Fruit fly (Drosophila melanogaster) whole organism, embryonic: ENCODE results near the gene CG18281.

Experiments used
- ATbp ChIP-seq: fragments of 200-800 bp; sonication (Bioruptor generic); optimal IDR thresholded peaks from 2 replicates; lab custom pipeline; 2017; ENCODE audit warnings: missing biosample characterization, mild to moderate bottlenecking, missing genetic modification characterization, missing genetic modification reagents
- Atf6 ChIP-seq: fragments of 200-800 bp; sonication (Bioruptor generic); IDR thresholded peaks from 2 replicates; pipeline ENCODE4 v1.3.6; 2022; ENCODE audit warnings: missing biosample characterization, missing genetic modification characterization
- Bgb ChIP-seq: fragments of 200-800 bp; sonication (Bioruptor generic); IDR thresholded peaks from 2 replicates; pipeline ENCODE4 v1.3.6; 2022; ENCODE audit warnings: missing biosample characterization, missing genetic modification characterization; ENCODE audit not compliant: partially characterized antibody
- CG10565 ChIP-seq: fragments of 200-800 bp; sonication (Bioruptor generic); optimal IDR thresholded peaks from 3 replicates; lab custom pipeline; 2016; ENCODE audit warnings: missing biosample characterization, mild to moderate bottlenecking, missing genetic modification characterization
- CG10979 ChIP-seq: fragments of 200-800 bp; sonication (Bioruptor generic); optimal IDR thresholded peaks from 2 replicates; lab custom pipeline; 2018; ENCODE audit warnings: missing biosample characterization, mild to moderate bottlenecking, missing genetic modification characterization, moderate library complexity
- CG14965 ChIP-seq: fragments of 200-800 bp; sonication (Bioruptor generic); optimal IDR thresholded peaks from 2 replicates; lab custom pipeline; 2016; ENCODE audit warnings: missing biosample characterization, missing genetic modification characterization, borderline replicate concordance
- CG15073 ChIP-seq: fragments of 200-800 bp; sonication (Bioruptor generic); optimal IDR thresholded peaks from 2 replicates; lab custom pipeline; 2016; ENCODE audit warnings: missing biosample characterization, missing genetic modification characterization
- CG18764 ChIP-seq: fragments of 200-800 bp; sonication (Bioruptor generic); optimal IDR thresholded peaks from 3 replicates; lab custom pipeline; 2016; ENCODE audit warnings: missing biosample characterization, missing genetic modification characterization
- CG2875 ChIP-seq: fragments of 200-800 bp; sonication (Bioruptor generic); optimal IDR thresholded peaks from 2 replicates; lab custom pipeline; 2017; ENCODE audit warnings: missing biosample characterization, mild to moderate bottlenecking, missing genetic modification characterization, missing genetic modification reagents
- CG30020 ChIP-seq: fragments of 200-800 bp; optimal IDR thresholded peaks from 2 replicates; lab custom pipeline; 2019; ENCODE audit warnings: missing biosample characterization, mild to moderate bottlenecking, missing genetic modification characterization, moderate library complexity
- CG3065 ChIP-seq: fragments of 200-800 bp; sonication (Bioruptor generic); optimal IDR thresholded peaks from 2 replicates; lab custom pipeline; 2016; ENCODE audit warnings: missing biosample characterization, missing genetic modification characterization
- CG4404 ChIP-seq: fragments of 200-800 bp; sonication (Bioruptor generic); IDR thresholded peaks from 2 replicates; pipeline ENCODE4 v1.3.6; 2022; ENCODE audit warnings: missing biosample characterization, missing genetic modification characterization
- CG5245 ChIP-seq: fragments of 200-800 bp; sonication (Bioruptor generic); optimal IDR thresholded peaks from 3 replicates; lab custom pipeline; 2016; ENCODE audit warnings: missing biosample characterization, missing genetic modification characterization
- CG5953 ChIP-seq: fragments of 200-800 bp; sonication (Bioruptor generic); IDR thresholded peaks from 2 replicates; pipeline ENCODE4 v1.3.6; 2022; ENCODE audit warnings: missing biosample characterization, missing genetic modification characterization
- CG6254 ChIP-seq: fragments of 200-800 bp; sonication (Bioruptor generic); optimal IDR thresholded peaks from 3 replicates; lab custom pipeline; 2017; ENCODE audit warnings: mild to moderate bottlenecking, missing biosample characterization, missing genetic modification reagents, missing genetic modification characterization
- CG6654 ChIP-seq: fragments of 200-800 bp; sonication (Bioruptor generic); optimal IDR thresholded peaks from 2 replicates; lab custom pipeline; 2017; ENCODE audit warnings: missing biosample characterization, mild to moderate bottlenecking, missing genetic modification characterization
- CG7786 ChIP-seq: fragments of 200-800 bp; sonication (Bioruptor generic); optimal IDR thresholded peaks from 2 replicates; lab custom pipeline; 2016; ENCODE audit warnings: missing biosample characterization, missing genetic modification characterization
- CG9797 ChIP-seq: fragments of 200-800 bp; sonication (Bioruptor generic); optimal IDR thresholded peaks from 3 replicates; lab custom pipeline; 2018; ENCODE audit warnings: missing biosample characterization, mild to moderate bottlenecking, missing genetic modification characterization
- CkIIα-i1 ChIP-seq: fragments of 200-800 bp; sonication (Bioruptor generic); IDR thresholded peaks from 2 replicates; pipeline ENCODE4 v1.3.6; 2022; ENCODE audit warnings: missing biosample characterization, missing genetic modification characterization
- Dbx ChIP-seq: fragments of 200-800 bp; sonication (Bioruptor generic); IDR thresholded peaks from 3 replicates; pipeline ENCODE4 v1.3.6; 2022; ENCODE audit warnings: missing biosample characterization, missing genetic modification characterization
- E2f1 ChIP-seq: fragments of 200-800 bp; sonication (Bioruptor generic); IDR thresholded peaks from 2 replicates; pipeline ENCODE4 v1.3.6; 2022; ENCODE audit warnings: missing biosample characterization, missing genetic modification characterization
- HmgZ ChIP-seq: fragments of 200-800 bp; sonication (Bioruptor generic); optimal IDR thresholded peaks from 2 replicates; lab custom pipeline; 2018; ENCODE audit warnings: missing biosample characterization, mild to moderate bottlenecking, missing genetic modification characterization
- Hr3 ChIP-seq: fragments of 200-800 bp; sonication (Bioruptor generic); optimal IDR thresholded peaks from 3 replicates; lab custom pipeline; 2016; ENCODE audit warnings: missing biosample characterization, missing genetic modification characterization
- Hr51 ChIP-seq, 2 experiments: fragments of 200-800 bp; sonication (Bioruptor generic); optimal IDR thresholded peaks; 2 replicates in 1 of 2; 3 replicates in 1 of 2; lab custom pipeline; 2016 to 2018; ENCODE audit warnings: missing biosample characterization in 2 of 2, missing genetic modification characterization in 2 of 2, mild to moderate bottlenecking in 1 of 2, moderate library complexity in 1 of 2
- Six4 ChIP-seq: fragments of 200-800 bp; sonication (Bioruptor generic); optimal IDR thresholded peaks from 2 replicates; lab custom pipeline; 2016; ENCODE audit warnings: missing biosample characterization, missing genetic modification characterization
- ac ChIP-seq: fragments of 200-800 bp; sonication (Bioruptor generic); optimal IDR thresholded peaks from 3 replicates; lab custom pipeline; 2017; ENCODE audit warnings: missing biosample characterization, mild to moderate bottlenecking, missing genetic modification characterization
- ash1 ChIP-seq: fragments of 200-800 bp; sonication (Bioruptor generic); optimal IDR thresholded peaks from 2 replicates; lab custom pipeline; 2018; ENCODE audit warnings: missing biosample characterization, mild to moderate bottlenecking, missing genetic modification characterization
- bigmax ChIP-seq: fragments of 200-800 bp; sonication (Bioruptor generic); optimal IDR thresholded peaks from 2 replicates; lab custom pipeline; 2018; ENCODE audit warnings: missing biosample characterization, mild to moderate bottlenecking, missing genetic modification characterization
- cas ChIP-seq: fragments of 200-800 bp; sonication (Bioruptor generic); IDR thresholded peaks from 2 replicates; pipeline ENCODE4 v1.3.6; 2022; ENCODE audit warnings: missing biosample characterization, missing genetic modification characterization
- cato ChIP-seq: fragments of 200-800 bp; sonication (Bioruptor generic); optimal IDR thresholded peaks from 2 replicates; lab custom pipeline; 2016; ENCODE audit warnings: missing biosample characterization, missing genetic modification characterization, borderline replicate concordance
- chinmo ChIP-seq: fragments of 200-800 bp; sonication (Bioruptor generic); IDR thresholded peaks from 4 replicates; pipeline ENCODE4 v1.3.6; 2022; ENCODE audit warnings: missing biosample characterization, missing genetic modification characterization; ENCODE audit not compliant: partially characterized antibody
- dimm ChIP-seq: fragments of 200-800 bp; sonication (Bioruptor generic); IDR thresholded peaks from 2 replicates; pipeline ENCODE4 v1.3.6; 2022; ENCODE audit warnings: missing biosample characterization, missing genetic modification characterization
- dpn ChIP-seq, 2 experiments: fragments of 200-800 bp; sonication (Bioruptor generic); optimal IDR thresholded peaks; 3 replicates each; lab custom pipeline; 2016; ENCODE audit warnings: missing biosample characterization in 2 of 2, missing genetic modification characterization in 2 of 2
- en ChIP-seq: fragments of 200-800 bp; sonication (Bioruptor generic); optimal IDR thresholded peaks from 2 replicates; lab custom pipeline; 2016; ENCODE audit warnings: missing biosample characterization, missing genetic modification characterization
- esg ChIP-seq: fragments of 200-800 bp; sonication (Bioruptor generic); conservative IDR thresholded peaks from 2 replicates; pipeline ENCODE4 v1.3.6; 2022; ENCODE audit warnings: missing biosample characterization, missing genetic modification characterization
- gfzf ChIP-seq: fragments of 200-800 bp; sonication (Bioruptor generic); optimal IDR thresholded peaks from 2 replicates; lab custom pipeline; 2016; ENCODE audit warnings: missing biosample characterization, mild to moderate bottlenecking, missing genetic modification characterization, moderate library complexity
- h ChIP-seq: fragments of >200 bp; optimal IDR thresholded peaks from 2 replicates; lab custom pipeline; 2017
- hth ChIP-seq: fragments of >200 bp; optimal IDR thresholded peaks from 2 replicates; lab custom pipeline; 2017; ENCODE audit warnings: inconsistent platforms
- insv ChIP-seq, 2 experiments: fragments of 200-800 bp; sonication (Bioruptor generic); optimal IDR thresholded peaks; 3 replicates each; lab custom pipeline; 2016 to 2018; ENCODE audit warnings: missing biosample characterization in 2 of 2, missing genetic modification characterization in 2 of 2
- jing ChIP-seq: fragments of 200-800 bp; sonication (Bioruptor generic); optimal IDR thresholded peaks from 2 replicates; lab custom pipeline; 2018; ENCODE audit warnings: missing biosample characterization, mild to moderate bottlenecking, missing genetic modification characterization
- ken ChIP-seq: fragments of 200-800 bp; sonication (Bioruptor generic); IDR thresholded peaks from 3 replicates; pipeline ENCODE4 v1.3.6; 2022; ENCODE audit warnings: missing biosample characterization, missing genetic modification characterization
- maf-S ChIP-seq: fragments of 200-800 bp; sonication (Bioruptor generic); optimal IDR thresholded peaks from 2 replicates; lab custom pipeline; 2016; ENCODE audit warnings: missing biosample characterization, missing genetic modification characterization
- scrt ChIP-seq: fragments of 200-800 bp; sonication (Bioruptor generic); optimal IDR thresholded peaks from 2 replicates; lab custom pipeline; 2018; ENCODE audit warnings: missing biosample characterization, mild to moderate bottlenecking, missing genetic modification characterization, moderate library complexity
- stc ChIP-seq: fragments of 200-800 bp; sonication (Bioruptor generic); IDR thresholded peaks from 2 replicates; pipeline ENCODE4 v1.3.6; 2022; ENCODE audit warnings: missing biosample characterization, missing genetic modification characterization
- stwl ChIP-seq: fragments of 200-800 bp; sonication (Bioruptor generic); optimal IDR thresholded peaks from 3 replicates; lab custom pipeline; 2018; ENCODE audit warnings: missing biosample characterization, mild to moderate bottlenecking, missing genetic modification characterization, moderate library complexity
- tll ChIP-seq, 2 experiments: fragments of 200-800 bp in 1 of 2; fragments of >200 bp in 1 of 2; sonication (Bioruptor generic) in 1 of 2; optimal IDR thresholded peaks; 2 replicates each; lab custom pipeline; 2017 to 2019; ENCODE audit warnings: missing biosample characterization in 2 of 2, missing genetic modification characterization in 2 of 2, mild to moderate bottlenecking in 1 of 2, moderate library complexity in 1 of 2
- tup ChIP-seq: fragments of 200-800 bp; sonication (Bioruptor generic); optimal IDR thresholded peaks from 2 replicates; lab custom pipeline; 2016; ENCODE audit warnings: missing biosample characterization, mild to moderate bottlenecking, missing genetic modification characterization, moderate library complexity
- twi ChIP-seq: fragments of 200-800 bp; optimal IDR thresholded peaks from 2 replicates; lab custom pipeline; 2019; ENCODE audit warnings: missing biosample characterization, mild to moderate bottlenecking, missing genetic modification characterization, moderate library complexity
- zfh1 ChIP-seq: fragments of 200-800 bp; sonication (Bioruptor generic); IDR thresholded peaks from 3 replicates; pipeline ENCODE4 v1.3.6; 2022; ENCODE audit warnings: missing biosample characterization, missing genetic modification characterization

Gene CG18281

dm6 chr3L:20471499-20472313 lies 27.9 kb upstream of the CG18281 start (continued):
- no peak for TF ChIP-seq CkIIα-i1 (GFP tag; lab: Robert Waterston, UW)
- TF ChIP-seq gfzf = no peak
- no peak for TF ChIP-seq insv (GFP tag; optimal IDR thresholded peaks at IDR 0.05; lab: Kevin White, UChicago)
- TF ChIP-seq zfh1 (GFP tag; lab: Robert Waterston, UW) = peak; percentile 75
- TF ChIP-seq CG18764 (GFP tag; lab: Kevin White, UChicago) = peak; percentile 46
- TF ChIP-seq ash1 (GFP tag; lab: Kevin White, UChicago) = no peak
- TF ChIP-seq scrt = peak; percentile 1
- peak; percentile 44; the same call in 1 of the 3 replicates for TF ChIP-seq Dbx (GFP tag; lab: Robert Waterston, UW)
- TF ChIP-seq twi (tag; lab: Kevin White, UChicago) = no peak
- TF ChIP-seq cas = no peak
- TF ChIP-seq cato = peak; percentile 32
- 0 out of 2 replicates have a peak, but pooled peaks have one; percentile 29 for TF ChIP-seq Atf6 (GFP tag; lab: Robert Waterston, UW)
- TF ChIP-seq en (GFP tag; lab: Kevin White, UChicago) = peak; percentile 31
- TF ChIP-seq Hr51 (GFP tag; optimal IDR thresholded peaks at IDR 0.05; lab: Kevin White, UChicago) = peak; percentile 20 to 40
- TF ChIP-seq CG14965 (GFP tag; lab: Kevin White, UChicago) = peak; percentile 29
- peak; percentile 79 for TF ChIP-seq ac (GFP tag; lab: Kevin White, UChicago)
- no peak for TF ChIP-seq CG10565 (GFP tag; lab: Kevin White, UChicago)
- TF ChIP-seq CG4404 (GFP tag; lab: Robert Waterston, UW) = no peak
- TF ChIP-seq CG5953 (GFP tag; lab: Robert Waterston, UW) = peak; percentile 47; the same call in 1 of the 2 replicates
- TF ChIP-seq jing (GFP tag; lab: Kevin White, UChicago) = no peak
- peak; percentile 90 for TF ChIP-seq ATbp (GFP tag; lab: Kevin White, UChicago)
- peak; percentile 29; the same call in 1 of the 3 replicates for TF ChIP-seq ken (GFP tag; lab: Robert Waterston, UW)
- peak; percentile 42 for TF ChIP-seq maf-S (GFP tag; lab: Kevin White, UChicago)
- TF ChIP-seq CG6654 = no peak
- TF ChIP-seq Six4 = no peak
- TF ChIP-seq Hr3 = no peak
- TF ChIP-seq h (lab: Kevin White, UChicago) = no peak
- TF ChIP-seq CG30020 = no peak
- peak; percentile 49 for TF ChIP-seq tup (GFP tag; lab: Kevin White, UChicago)
- TF ChIP-seq chinmo = no peak
- no peak for TF ChIP-seq esg (GFP tag; lab: Robert Waterston, UW)
- TF ChIP-seq CG2875 (GFP tag; lab: Kevin White, UChicago) = peak; percentile 79
- peak; percentile 22 for TF ChIP-seq CG3065 (GFP tag; lab: Kevin White, UChicago)
- peak; percentile 3 for TF ChIP-seq bigmax
- no peak for TF ChIP-seq Bgb
- no peak for TF ChIP-seq dimm (GFP tag; lab: Robert Waterston, UW)
- no peak for TF ChIP-seq CG15073 (GFP tag; lab: Kevin White, UChicago)
- TF ChIP-seq stwl (tag; lab: Kevin White, UChicago) = no peak
- TF ChIP-seq E2f1 (GFP tag; lab: Robert Waterston, UW) = no peak
- TF ChIP-seq CG6254 (GFP tag; lab: Kevin White, UChicago) = no peak
- TF ChIP-seq dpn (GFP tag; optimal IDR thresholded peaks at IDR 0.05; lab: Kevin White, UChicago) = peak; percentile 25 to 59
- TF ChIP-seq CG10979 = peak; percentile 12
- no peak for TF ChIP-seq tll (GFP tag; optimal IDR thresholded peaks at IDR 0.05; lab: Kevin White, UChicago)
- no peak for TF ChIP-seq CG9797 (GFP tag; lab: Kevin White, UChicago)
- TF ChIP-seq stc (GFP tag; lab: Robert Waterston, UW) = 0 out of 2 replicates have a peak, but pooled peaks have one; percentile 5
- peak; percentile 32 for TF ChIP-seq CG7786 (GFP tag; lab: Kevin White, UChicago)
- TF ChIP-seq hth (lab: Kevin White, UChicago) = no peak
- TF ChIP-seq HmgZ = peak; percentile 14
- TF ChIP-seq CG5245 (GFP tag; lab: Kevin White, UChicago) = no peak
